Worm (Caenorhabditis elegans) whole organism, midembryonic: Measurements from ENCODE around the gene F08F8.10.

Experiments used
- flt-1 ChIP-seq: fragments of 200-800 bp; sonication (Bioruptor generic); IDR thresholded peaks from 2 replicates; pipeline ENCODE4 v1.3.6; 2022; ENCODE audit warnings: missing genetic modification characterization, missing compliant biosample characterization
- klf-2 ChIP-seq: fragments of 200-800 bp; sonication (Bioruptor generic); conservative IDR thresholded peaks from 2 replicates; pipeline ENCODE4 v1.3.6; 2022; ENCODE audit warnings: missing genetic modification reagents, missing genetic modification characterization, missing compliant biosample characterization
- med-1 ChIP-seq: sonication (generic microtip); optimal IDR thresholded peaks from 2 replicates; lab custom pipeline; 2017; ENCODE audit warnings: missing genetic modification characterization, mild to moderate bottlenecking, missing compliant biosample characterization, antibody characterized with exemption, missing genetic modification reagents; ENCODE audit not compliant: insufficient read depth
- ztf-23 ChIP-seq: fragments of 200-800 bp; sonication (Bioruptor generic); IDR thresholded peaks from 2 replicates; pipeline ENCODE4 v1.3.6; 2022; ENCODE audit warnings: missing genetic modification reagents, missing genetic modification characterization, missing compliant biosample characterization

DNA sequence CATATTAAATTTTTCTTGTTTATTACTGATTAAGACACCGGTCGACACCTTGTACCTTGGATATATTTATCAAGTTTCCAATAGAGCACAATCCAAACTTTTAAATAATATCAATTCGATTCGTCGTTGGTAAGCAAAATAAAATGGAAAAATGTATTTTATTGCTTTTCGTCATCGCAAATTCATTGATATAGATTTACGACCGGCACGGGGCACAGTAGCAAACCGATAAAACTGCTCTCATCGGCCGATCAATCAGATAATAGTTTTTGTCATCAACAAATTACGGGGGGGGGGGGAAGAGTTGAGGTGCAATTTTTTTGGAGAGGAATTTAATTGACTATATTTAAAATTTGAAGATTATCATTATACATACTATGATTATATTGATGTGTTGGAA, 33.9 kb downstream of the F08F8.10 start:
- no peak for TF ChIP-seq flt-1
- no peak for TF ChIP-seq med-1 (GFP tag; lab: Kevin White, UChicago)
- no peak for TF ChIP-seq ztf-23 (GFP tag; lab: Robert Waterston, UW)
- no peak for TF ChIP-seq klf-2 (GFP tag; lab: Robert Waterston, UW)
